Fruit fly (Drosophila melanogaster) Kc167 (cell line): ENCODE results near the gene CG43133.

Source experiments
- Myc ChIP-seq: fragments of >200 bp; optimal IDR thresholded peaks from 2 replicates; lab custom pipeline; 2017; ENCODE audit warnings: missing external identifiers
- Sin3A ChIP-seq: fragments of >200 bp; optimal IDR thresholded peaks from 2 replicates; lab custom pipeline; 2018; ENCODE audit warnings: missing external identifiers
- h ChIP-seq: fragments of >200 bp; optimal IDR thresholded peaks from 3 replicates; lab custom pipeline; 2018; ENCODE audit warnings: missing external identifiers
- psq ChIP-seq: fragments of >200 bp; optimal IDR thresholded peaks from 2 replicates; lab custom pipeline; 2017; ENCODE audit warnings: missing external identifiers
- ttk ChIP-seq: sonication (Bioruptor generic); optimal IDR thresholded peaks from 2 replicates; lab custom pipeline; 2017; ENCODE audit warnings: missing external identifiers

dm6 chrX:18177312-18177711, 47.3 kb upstream of the CG43133 start, which contains the start of gene Frq2:
- no peak for TF ChIP-seq psq
- TF ChIP-seq Sin3A (lab: Kevin White, UChicago): no peak
- no peak for TF ChIP-seq ttk (lab: Kevin White, UChicago)
- no peak for TF ChIP-seq Myc
- TF ChIP-seq h (lab: Kevin White, UChicago): no peak
